Fruit fly (Drosophila melanogaster) whole organism: ENCODE measurements around the gene CkIIalpha-i1.

Source experiments
- CG8478 ChIP-seq: fragments of >200 bp; optimal IDR thresholded peaks from 2 replicates; lab custom pipeline; 2018; ENCODE audit warnings: inconsistent platforms
- EcR ChIP-seq, 2 experiments: fragments of >200 bp; optimal IDR thresholded peaks; 2 replicates each; lab custom pipeline; 2017; ENCODE audit warnings: missing biosample characterization in 2 of 2, missing genetic modification characterization in 2 of 2, missing genetic modification reagents in 2 of 2
- psq ChIP-seq: fragments of >200 bp; optimal IDR thresholded peaks from 2 replicates; lab custom pipeline; 2017
- usp ChIP-seq: fragments of >200 bp; optimal IDR thresholded peaks from 2 replicates; lab custom pipeline; 2017; ENCODE audit warnings: missing biosample characterization, missing genetic modification characterization, mixed read lengths

DNA sequence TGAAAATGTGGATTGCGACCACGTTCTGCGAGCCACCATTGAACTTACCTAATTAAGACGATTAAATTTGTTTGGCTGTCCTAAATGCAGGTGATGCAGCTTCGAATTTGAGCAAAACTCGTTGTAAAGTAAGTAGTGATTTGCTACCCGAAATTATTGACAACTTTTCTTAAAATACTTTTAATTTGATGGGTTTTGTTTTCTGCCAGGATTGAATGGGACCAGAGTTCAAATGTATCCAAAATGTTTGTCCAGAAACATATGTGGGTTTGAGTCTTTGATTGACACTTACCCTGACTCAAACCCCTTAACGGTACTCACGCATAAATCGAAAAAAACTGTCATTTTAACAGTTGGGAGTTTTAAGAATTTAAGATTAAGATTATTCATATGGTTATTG is 20.4 kb downstream of the CkIIalpha-i1 start, which contains the start of gene CG15715:
- TF ChIP-seq psq (lab: Kevin White, UChicago) (no peak), usp (no peak), EcR (GFP tag; optimal IDR thresholded peaks at IDR 0.05; lab: Kevin White, UChicago) (no peak), CG8478 (lab: Kevin White, UChicago) (no peak)
